Worm (Caenorhabditis elegans): ENCODE data around the gene T28D6.4.

ce11 chrIII:11381922-11382321 is 21.7 kb downstream of the T28D6.4 start, which contains the start of gene subs-4:
- TF ChIP-seq sptf-1 (tag; optimal IDR thresholded peaks at IDR 0.05), result no peak
- no peak for TF ChIP-seq dpl-1 (GFP tag; optimal IDR thresholded peaks at IDR 0.05)
- no peak for TF ChIP-seq nhr-90 (tag; optimal IDR thresholded peaks at IDR 0.05; ENCODE audit: poor library complexity)
- TF ChIP-seq C34B4.2 (tag; optimal IDR thresholded peaks at IDR 0.05), result no peak
- no peak for TF ChIP-seq nhr-77 (tag; optimal IDR thresholded peaks at IDR 0.05)
- no peak for TF ChIP-seq nhr-237 (tag; optimal IDR thresholded peaks at IDR 0.05)

Data from whole organism, L1 larva.